Worm (Caenorhabditis elegans) whole organism, late embryonic: ENCODE data around the gene C17F4.2.

Experiments used
- C08G9.2 ChIP-seq: sonication (generic microtip); optimal IDR thresholded peaks from 2 replicates; lab custom pipeline; 2016; ENCODE audit warnings: mild to moderate bottlenecking, missing genetic modification characterization, moderate library complexity, missing compliant biosample characterization
- F13H6.1 ChIP-seq: sonication (generic microtip); optimal IDR thresholded peaks from 2 replicates; lab custom pipeline; 2016; ENCODE audit warnings: missing genetic modification characterization, missing compliant biosample characterization
- T23F11.4 ChIP-seq: fragments of 200-800 bp; sonication (Bioruptor generic); optimal IDR thresholded peaks from 2 replicates; lab custom pipeline; 2018; ENCODE audit warnings: mild to moderate bottlenecking, missing genetic modification characterization, missing compliant biosample characterization
- Y22D7AL.16 ChIP-seq: sonication (generic microtip); optimal IDR thresholded peaks from 2 replicates; lab custom pipeline; 2016; ENCODE audit warnings: missing genetic modification characterization, missing compliant biosample characterization
- ahr-1 ChIP-seq: sonication (generic microtip); optimal IDR thresholded peaks from 2 replicates; lab custom pipeline; 2016; ENCODE audit warnings: missing genetic modification characterization, missing compliant biosample characterization
- ceh-14 ChIP-seq: sonication (generic microtip); optimal IDR thresholded peaks from 2 replicates; lab custom pipeline; 2016; ENCODE audit warnings: missing genotype, missing genetic modification characterization, missing compliant biosample characterization
- ceh-18 ChIP-seq: sonication (generic microtip); optimal IDR thresholded peaks from 2 replicates; lab custom pipeline; 2016; ENCODE audit warnings: missing genetic modification characterization, missing compliant biosample characterization
- ceh-19 ChIP-seq: fragments of 200-800 bp; sonication (Bioruptor generic); optimal IDR thresholded peaks from 2 replicates; lab custom pipeline; 2018; ENCODE audit warnings: mild to moderate bottlenecking, missing genetic modification characterization, missing compliant biosample characterization
- ceh-2 ChIP-seq: sonication (generic microtip); optimal IDR thresholded peaks from 2 replicates; lab custom pipeline; 2016; ENCODE audit warnings: missing genotype, missing genetic modification characterization, missing compliant biosample characterization
- ceh-30 ChIP-seq: fragments of 150-350 bp; optimal IDR thresholded peaks from 2 replicates; lab custom pipeline; 2014; ENCODE audit warnings: missing biosample characterization, missing genetic modification characterization
- ceh-34 ChIP-seq: sonication (generic microtip); optimal IDR thresholded peaks from 2 replicates; lab custom pipeline; 2016; ENCODE audit warnings: mild to moderate bottlenecking, missing genetic modification characterization, missing compliant biosample characterization
- ceh-45 ChIP-seq: fragments of 200-800 bp; sonication (Bioruptor generic); IDR thresholded peaks from 2 replicates; pipeline ENCODE4 v1.3.6; 2022; ENCODE audit warnings: missing genetic modification reagents, missing genetic modification characterization, missing compliant biosample characterization
- ceh-9 ChIP-seq: sonication (generic microtip); optimal IDR thresholded peaks from 2 replicates; lab custom pipeline; 2016; ENCODE audit warnings: mild to moderate bottlenecking, missing genetic modification characterization, inconsistent platforms, missing compliant biosample characterization
- che-1 ChIP-seq: sonication (generic microtip); optimal IDR thresholded peaks from 2 replicates; lab custom pipeline; 2016; ENCODE audit warnings: mild to moderate bottlenecking, missing genetic modification characterization, missing compliant biosample characterization
- dmd-4 ChIP-seq: sonication (generic microtip); optimal IDR thresholded peaks from 2 replicates; lab custom pipeline; 2016; ENCODE audit warnings: borderline replicate concordance, missing genetic modification characterization, missing compliant biosample characterization
- elt-4 ChIP-seq: sonication (generic microtip); optimal IDR thresholded peaks from 2 replicates; lab custom pipeline; 2016; ENCODE audit warnings: missing genetic modification characterization, missing compliant biosample characterization
- fax-1 ChIP-seq: sonication (generic microtip); optimal IDR thresholded peaks from 2 replicates; lab custom pipeline; 2016; ENCODE audit warnings: missing genotype, missing genetic modification characterization, missing compliant biosample characterization
- fkh-10 ChIP-seq: fragments of 150-350 bp; optimal IDR thresholded peaks from 2 replicates; lab custom pipeline; 2014; ENCODE audit warnings: missing biosample characterization, missing genetic modification reagents, missing genetic modification characterization
- gmeb-2 ChIP-seq: sonication (generic microtip); optimal IDR thresholded peaks from 2 replicates; lab custom pipeline; 2016; ENCODE audit warnings: missing genetic modification characterization, inconsistent platforms, missing compliant biosample characterization
- hlh-15 ChIP-seq: sonication (generic microtip); optimal IDR thresholded peaks from 2 replicates; lab custom pipeline; 2016; ENCODE audit warnings: missing genetic modification characterization, missing compliant biosample characterization
- hlh-30 ChIP-seq: sonication (generic microtip); optimal IDR thresholded peaks from 2 replicates; lab custom pipeline; 2017; ENCODE audit warnings: antibody characterized with exemption, missing genetic modification characterization, missing compliant biosample characterization; ENCODE audit not compliant: insufficient read depth
- lim-6 ChIP-seq: sonication (generic microtip); optimal IDR thresholded peaks from 2 replicates; lab custom pipeline; 2016; ENCODE audit warnings: missing genetic modification characterization, missing compliant biosample characterization
- madf-2 ChIP-seq: sonication (generic microtip); optimal IDR thresholded peaks from 2 replicates; lab custom pipeline; 2017; ENCODE audit warnings: missing genetic modification characterization, missing compliant biosample characterization
- nhr-11 ChIP-seq: fragments of 150-350 bp; optimal IDR thresholded peaks from 2 replicates; lab custom pipeline; 2014; ENCODE audit warnings: missing biosample characterization, missing genetic modification characterization
- npax-4 ChIP-seq: sonication (generic microtip); optimal IDR thresholded peaks from 2 replicates; lab custom pipeline; 2016; ENCODE audit warnings: missing genetic modification characterization, missing compliant biosample characterization
- pag-3 ChIP-seq: sonication (generic microtip); optimal IDR thresholded peaks from 2 replicates; lab custom pipeline; 2016; ENCODE audit warnings: missing compliant biosample characterization, missing genetic modification characterization, borderline replicate concordance
- pat-9 ChIP-seq: fragments of 200-800 bp; sonication (Bioruptor generic); optimal IDR thresholded peaks from 2 replicates; lab custom pipeline; 2018; ENCODE audit warnings: mild to moderate bottlenecking, missing genetic modification characterization, moderate library complexity, missing compliant biosample characterization
- pax-1 ChIP-seq: fragments of 150-350 bp; optimal IDR thresholded peaks from 2 replicates; lab custom pipeline; 2014; ENCODE audit warnings: missing biosample characterization, missing genetic modification characterization
- pha-4 ChIP-seq: fragments of 150-350 bp; optimal IDR thresholded peaks from 2 replicates; lab custom pipeline; 2018; ENCODE audit warnings: missing biosample characterization, missing genetic modification reagents, missing genetic modification characterization
- pqm-1 ChIP-seq: sonication (generic microtip); optimal IDR thresholded peaks from 2 replicates; lab custom pipeline; 2016; ENCODE audit warnings: missing genetic modification characterization, missing compliant biosample characterization
- ref-2 ChIP-seq: sonication (generic microtip); optimal IDR thresholded peaks from 2 replicates; lab custom pipeline; 2016; ENCODE audit warnings: missing genetic modification characterization, missing compliant biosample characterization
- rnt-1 ChIP-seq: sonication (generic microtip); optimal IDR thresholded peaks from 2 replicates; lab custom pipeline; 2016; ENCODE audit warnings: missing genetic modification characterization, missing compliant biosample characterization
- syd-9 ChIP-seq: sonication (generic microtip); optimal IDR thresholded peaks from 2 replicates; lab custom pipeline; 2016; ENCODE audit warnings: mild to moderate bottlenecking, missing genetic modification characterization, moderate library complexity, missing compliant biosample characterization
- tbx-2 ChIP-seq: sonication (generic microtip); optimal IDR thresholded peaks from 2 replicates; lab custom pipeline; 2016; ENCODE audit warnings: missing genetic modification characterization, missing compliant biosample characterization
- unc-3 ChIP-seq, 2 experiments: fragments of 200-800 bp in 1 of 2; sonication (Bioruptor generic) in 1 of 2; sonication (generic microtip) in 1 of 2; conservative IDR thresholded peaks in 1 of 2; optimal IDR thresholded peaks in 1 of 2; 2 replicates each; pipeline versions ENCODE4 v1.3.6 to Lab custom; 2016 to 2022; ENCODE audit warnings: missing compliant biosample characterization in 2 of 2, missing genetic modification characterization in 2 of 2, missing genetic modification reagents in 1 of 2
- unc-42 ChIP-seq: sonication (generic microtip); optimal IDR thresholded peaks from 2 replicates; lab custom pipeline; 2016; ENCODE audit warnings: missing genotype, missing genetic modification characterization, missing compliant biosample characterization
- unc-86 ChIP-seq: sonication (generic microtip); optimal IDR thresholded peaks from 2 replicates; lab custom pipeline; 2016; ENCODE audit warnings: missing genetic modification characterization, missing compliant biosample characterization

Gene C17F4.2

ce11 chrII:3203415-3203814, 45.1 kb upstream of the C17F4.2 start, which contains the start of gene sri-50:
Gene sri-50, plus strand, starts transcription at chrII:3203715.
- TF ChIP-seq hlh-15 (tag; lab: Kevin White, UChicago) (no peak), madf-2 (no peak), che-1 (tag; lab: Kevin White, UChicago) (no peak), ceh-14 (no peak)

ce11 chrII:3206423-3206989, 42.0 kb upstream of the C17F4.2 start, which contains the start of the genes ZC239.20 and ZC239.21:
Gene ZC239.20, minus strand, starts transcription at chrII:3206523.
Gene ZC239.21, plus strand, starts transcription at chrII:3206939.
- no peak for TF ChIP-seq pag-3 (tag; lab: Kevin White, UChicago)

ce11 chrII:3208679-3209078, 39.8 kb upstream of the C17F4.2 start, which contains the start of gene sdz-35:
Gene sdz-35, minus strand, starts transcription at chrII:3208779.
- TF ChIP-seq lim-6 (tag; lab: Kevin White, UChicago) (no peak), elt-4 (tag; lab: Kevin White, UChicago) (no peak), fax-1 (tag; lab: Kevin White, UChicago) (no peak), hlh-15 (tag; lab: Kevin White, UChicago) (no peak), fkh-10 (GFP tag; lab: Kevin White, UChicago) (no peak), ceh-34 (no peak), ceh-19 (GFP tag; lab: Kevin White, UChicago) (no peak)

ce11 chrII:3209251-3209650, 39.2 kb upstream of the C17F4.2 start, which contains the start of gene ZC239.6:
Gene ZC239.6, plus strand, starts transcription at chrII:3209631.
- TF ChIP-seq ceh-9 (tag; lab: Kevin White, UChicago) (no peak), Y22D7AL.16 (tag; lab: Kevin White, UChicago) (no peak), pha-4 (tag; lab: Kevin White, UChicago) (no peak), unc-86 (tag; lab: Kevin White, UChicago) (no peak), ahr-1 (tag; lab: Kevin White, UChicago) (no peak), pag-3 (tag; lab: Kevin White, UChicago) (no peak), ceh-30 (tag; lab: Kevin White, UChicago) (no peak), rnt-1 (tag; lab: Kevin White, UChicago) (no peak), fkh-10 (GFP tag; lab: Kevin White, UChicago) (no peak), ceh-2 (tag; lab: Kevin White, UChicago) (no peak), pat-9 (tag; lab: Kevin White, UChicago) (no peak), syd-9 (tag; lab: Kevin White, UChicago) (no peak), ref-2 (tag; lab: Kevin White, UChicago) (no peak)
- TF ChIP-seq, all 69 proteins: peak for 0

ce11 chrII:3210365-3210764, 38.1 kb upstream of the C17F4.2 start, which contains the start of gene ZC239.5:
Gene ZC239.5, plus strand, starts transcription at chrII:3210665.
- TF ChIP-seq unc-42 (tag; lab: Kevin White, UChicago) (no peak), nhr-11 (tag; lab: Kevin White, UChicago) (no peak), hlh-30 (tag; lab: Kevin White, UChicago) (no peak), T23F11.4 (GFP tag; lab: Kevin White, UChicago) (no peak), F13H6.1 (tag; lab: Kevin White, UChicago) (no peak), gmeb-2 (tag; lab: Kevin White, UChicago) (no peak), Y22D7AL.16 (tag; lab: Kevin White, UChicago) (no peak), pax-1 (tag; lab: Kevin White, UChicago) (no peak), tbx-2 (tag; lab: Kevin White, UChicago) (no peak), ceh-45 (GFP tag; lab: Robert Waterston, UW) (no peak), pqm-1 (tag; lab: Kevin White, UChicago) (no peak), npax-4 (tag; lab: Kevin White, UChicago) (no peak), pat-9 (tag; lab: Kevin White, UChicago) (no peak), dmd-4 (tag; lab: Kevin White, UChicago) (no peak), ceh-18 (no peak), unc-3 (GFP tag; conservative IDR thresholded peaks at IDR 0.05; lab: Robert Waterston, UW) (no peak), unc-3 (tag; optimal IDR thresholded peaks at IDR 0.05; lab: Kevin White, UChicago) (no peak), C08G9.2 (tag; lab: Kevin White, UChicago) (no peak), ahr-1 (tag; lab: Kevin White, UChicago) (no peak), ceh-2 (tag; lab: Kevin White, UChicago) (no peak)
- TF ChIP-seq, all 69 proteins: peak for 0
